Fruit fly (Drosophila melanogaster): Measurements from ENCODE around the gene Nrx-1.
A peak's percentile ranks its signal among the peaks of the same experiment; 100 is the strongest.

Nrx-1 gene

DNA sequence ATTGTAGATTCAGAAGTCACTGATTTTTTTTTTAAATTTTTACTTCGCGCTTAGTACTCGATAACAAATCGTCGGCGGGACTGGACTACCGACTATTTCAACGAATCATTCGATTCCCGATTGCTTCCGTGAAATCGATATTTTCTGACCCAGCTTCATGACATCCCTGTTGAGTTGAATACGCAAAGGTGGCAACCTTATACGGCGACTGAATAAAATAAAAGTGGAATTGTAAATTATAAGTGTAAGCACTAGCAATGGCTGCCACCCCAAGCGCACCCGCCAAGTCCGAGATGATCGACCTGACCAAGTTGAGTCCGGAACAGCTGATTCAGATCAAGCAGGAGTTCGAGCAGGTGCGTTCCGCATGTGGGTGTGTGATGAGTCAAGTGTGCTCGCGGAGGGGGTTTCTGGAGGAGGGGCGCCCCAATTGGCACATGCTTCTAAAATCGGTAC is 18.8 kb downstream of the Nrx-1 start, which contains the start of gene Pfdn5 (continued):
- TF ChIP-seq CG17829 (tag; optimal IDR thresholded peaks at IDR 0.05): no peak
- TF ChIP-seq sens (GFP tag): peak; percentile 75
- peak; percentile 38 for TF ChIP-seq gfzf (GFP tag; optimal IDR thresholded peaks at IDR 0.05)
- TF ChIP-seq CG9215 (GFP tag; IDR thresholded peaks at IDR 0.05): no peak
- TF ChIP-seq CG13775 (GFP tag; optimal IDR thresholded peaks at IDR 0.05): no peak
- TF ChIP-seq CG3163 (GFP tag; optimal IDR thresholded peaks at IDR 0.05): no peak
- TF ChIP-seq prd (optimal IDR thresholded peaks at IDR 0.05): no peak
- no peak for TF ChIP-seq prd (GFP tag; IDR thresholded peaks at IDR 0.05)
- peak; percentile 73 for TF ChIP-seq CG15514 (GFP tag; optimal IDR thresholded peaks at IDR 0.05)
- TF ChIP-seq CG16813 (GFP tag; IDR thresholded peaks at IDR 0.05; ENCODE audit: partially characterized antibody): peak; percentile 85
- peak; percentile 13 to 18 for TF ChIP-seq dpn (GFP tag; optimal IDR thresholded peaks at IDR 0.05)
- TF ChIP-seq CG3995 (GFP tag; optimal IDR thresholded peaks at IDR 0.05): peak; percentile 48
- TF ChIP-seq disco-r (GFP tag; optimal IDR thresholded peaks at IDR 0.05): no peak
- TF ChIP-seq Trl (optimal IDR thresholded peaks at IDR 0.05): no peak
- TF ChIP-seq Trl (GFP tag; optimal IDR thresholded peaks at IDR 0.05): peak; percentile 2
- no peak for TF ChIP-seq MTF-1 (GFP tag; optimal IDR thresholded peaks at IDR 0.05; ENCODE audit: borderline replicate concordance)
- TF ChIP-seq Doc2 (GFP tag; IDR thresholded peaks at IDR 0.05): no peak
- peak; percentile 9 for TF ChIP-seq Lhr (GFP tag; optimal IDR thresholded peaks at IDR 0.05)
- no peak for TF ChIP-seq ewg (GFP tag; optimal IDR thresholded peaks at IDR 0.05)
- no peak for TF ChIP-seq ERR (GFP tag; optimal IDR thresholded peaks at IDR 0.05)
- TF ChIP-seq CG11696 (GFP tag; IDR thresholded peaks at IDR 0.05): no peak
- TF ChIP-seq eve (GFP tag; optimal IDR thresholded peaks at IDR 0.05): no peak
- TF ChIP-seq pum (GFP tag; optimal IDR thresholded peaks at IDR 0.05): no peak
- TF ChIP-seq ind (GFP tag; optimal IDR thresholded peaks at IDR 0.05): no peak
- peak; percentile 4 for TF ChIP-seq CG17186 (GFP tag; optimal IDR thresholded peaks at IDR 0.05)
- TF ChIP-seq sug (tag; optimal IDR thresholded peaks at IDR 0.05): no peak
- TF ChIP-seq Ssrp (tag; optimal IDR thresholded peaks at IDR 0.05): no peak
- TF ChIP-seq HmgZ (tag; optimal IDR thresholded peaks at IDR 0.05): peak; percentile 73
- TF ChIP-seq vnd (GFP tag; IDR thresholded peaks at IDR 0.05; ENCODE audit: partially characterized antibody): peak; percentile 79
- peak; percentile 74 for TF ChIP-seq hbn (GFP tag; IDR thresholded peaks at IDR 0.05; ENCODE audit: partially characterized antibody)
- no peak for TF ChIP-seq Pdp1 (GFP tag; optimal IDR thresholded peaks at IDR 0.05)
- peak; percentile 32 for TF ChIP-seq Elba2 (GFP tag; optimal IDR thresholded peaks at IDR 0.05)
- no peak for TF ChIP-seq bcd (GFP tag; optimal IDR thresholded peaks at IDR 0.05)
- no peak for TF ChIP-seq seq (GFP tag; IDR thresholded peaks at IDR 0.05)
- 0 out of 2 replicates have a peak, but pooled peaks have one; percentile 9 for TF ChIP-seq CG10321 (GFP tag; IDR thresholded peaks at IDR 0.05)
- no peak for TF ChIP-seq CrebB (tag; optimal IDR thresholded peaks at IDR 0.05)
- peak; percentile 7 for TF ChIP-seq Bteb2 (GFP tag; optimal IDR thresholded peaks at IDR 0.05)
- no peak for TF ChIP-seq nerfin-1 (tag; optimal IDR thresholded peaks at IDR 0.05)
- TF ChIP-seq fd102C (GFP tag; optimal IDR thresholded peaks at IDR 0.05): no peak
- no peak for TF ChIP-seq CG15073 (GFP tag; optimal IDR thresholded peaks at IDR 0.05)
- TF ChIP-seq CG14710 (tag; optimal IDR thresholded peaks at IDR 0.05): peak; percentile 67
- TF ChIP-seq amos (GFP tag; IDR thresholded peaks at IDR 0.05; ENCODE audit: partially characterized antibody): peak; percentile 77
- TF ChIP-seq sr (GFP tag; IDR thresholded peaks at IDR 0.05): peak; percentile 43; the same call in 1 of the 3 replicates
- TF ChIP-seq CG1233 (GFP tag; optimal IDR thresholded peaks at IDR 0.05): no peak
- peak; percentile 53 for TF ChIP-seq CG7928 (GFP tag; optimal IDR thresholded peaks at IDR 0.05)
- TF ChIP-seq CG14860 (GFP tag; IDR thresholded peaks at IDR 0.05; ENCODE audit: partially characterized antibody): peak; percentile 88
- TF ChIP-seq Poxn (GFP tag; IDR thresholded peaks at IDR 0.05): no peak
- TF ChIP-seq BEAF-32 (GFP tag; optimal IDR thresholded peaks at IDR 0.05): peak; percentile 73
- peak; percentile 81 for TF ChIP-seq sna (GFP tag; IDR thresholded peaks at IDR 0.05; ENCODE audit: partially characterized antibody)
- no peak for TF ChIP-seq Dad (GFP tag; optimal IDR thresholded peaks at IDR 0.05)
- TF ChIP-seq CG3407 (GFP tag; optimal IDR thresholded peaks at IDR 0.05): no peak

Measured in whole organism, embryonic.